Worm (Caenorhabditis elegans) whole organism, midembryonic: ENCODE measurements around the gene sbds-1.

ENCODE experiments used
- T22C8.4 ChIP-seq: fragments of 200-800 bp; sonication (Bioruptor generic); IDR thresholded peaks from 2 replicates; pipeline ENCODE4 v1.3.6; 2022; ENCODE audit warnings: missing genetic modification characterization, missing compliant biosample characterization
- cog-1 ChIP-seq: sonication (generic microtip); optimal IDR thresholded peaks from 2 replicates; lab custom pipeline; 2016; ENCODE audit warnings: missing genetic modification characterization, missing compliant biosample characterization
- flt-1 ChIP-seq: fragments of 200-800 bp; sonication (Bioruptor generic); IDR thresholded peaks from 2 replicates; pipeline ENCODE4 v1.3.6; 2022; ENCODE audit warnings: missing genetic modification characterization, missing compliant biosample characterization
- klf-2 ChIP-seq: fragments of 200-800 bp; sonication (Bioruptor generic); conservative IDR thresholded peaks from 2 replicates; pipeline ENCODE4 v1.3.6; 2022; ENCODE audit warnings: missing genetic modification reagents, missing genetic modification characterization, missing compliant biosample characterization
- ref-1 ChIP-seq: fragments of 200-800 bp; sonication (Bioruptor generic); conservative IDR thresholded peaks from 2 replicates; pipeline ENCODE4 v1.3.6; 2022; ENCODE audit warnings: missing genetic modification reagents, missing genetic modification characterization, missing compliant biosample characterization
- tab-1 ChIP-seq: fragments of 200-800 bp; sonication (Bioruptor generic); IDR thresholded peaks from 2 replicates; pipeline ENCODE4 v1.3.6; 2022; ENCODE audit warnings: missing genetic modification characterization, missing compliant biosample characterization
- ztf-23 ChIP-seq: fragments of 200-800 bp; sonication (Bioruptor generic); IDR thresholded peaks from 2 replicates; pipeline ENCODE4 v1.3.6; 2022; ENCODE audit warnings: missing genetic modification reagents, missing genetic modification characterization, missing compliant biosample characterization
- ztf-29 ChIP-seq: fragments of 200-800 bp; sonication (Bioruptor generic); IDR thresholded peaks from 2 replicates; pipeline ENCODE4 v1.3.6; 2022; ENCODE audit warnings: missing genetic modification reagents, missing genetic modification characterization, missing compliant biosample characterization

DNA sequence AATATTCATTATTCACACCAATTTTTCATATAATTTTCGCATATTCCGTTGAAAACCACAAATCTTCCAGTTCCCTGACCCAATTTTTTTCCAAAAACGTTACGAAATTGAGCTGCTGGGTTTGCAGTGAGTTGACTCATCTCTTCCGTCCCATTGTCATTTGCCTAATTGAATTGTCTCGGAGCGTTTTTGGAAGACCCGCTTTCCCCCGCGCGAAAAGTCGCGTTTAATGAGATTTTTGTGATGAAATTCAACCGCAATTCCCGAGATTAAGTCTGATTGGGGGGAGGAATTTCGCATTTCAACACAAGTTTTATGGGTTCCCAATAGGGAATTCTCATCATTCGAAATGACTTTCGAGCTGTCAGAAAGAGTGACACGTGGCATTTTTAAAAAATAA lies 26.3 kb downstream of the sbds-1 start:
- TF ChIP-seq flt-1 (GFP tag; lab: Robert Waterston, UW) (no peak), cog-1 (tag; lab: Kevin White, UChicago) (no peak), T22C8.4 (GFP tag; lab: Robert Waterston, UW) (no peak), ref-1 (GFP tag; lab: Robert Waterston, UW) (no peak), klf-2 (no peak), tab-1 (GFP tag; lab: Robert Waterston, UW) (no peak), ztf-29 (GFP tag; lab: Robert Waterston, UW) (no peak), ztf-23 (GFP tag; lab: Robert Waterston, UW) (no peak)
